Worm (Caenorhabditis elegans): ENCODE data around the gene C07A9.10.

DNA sequence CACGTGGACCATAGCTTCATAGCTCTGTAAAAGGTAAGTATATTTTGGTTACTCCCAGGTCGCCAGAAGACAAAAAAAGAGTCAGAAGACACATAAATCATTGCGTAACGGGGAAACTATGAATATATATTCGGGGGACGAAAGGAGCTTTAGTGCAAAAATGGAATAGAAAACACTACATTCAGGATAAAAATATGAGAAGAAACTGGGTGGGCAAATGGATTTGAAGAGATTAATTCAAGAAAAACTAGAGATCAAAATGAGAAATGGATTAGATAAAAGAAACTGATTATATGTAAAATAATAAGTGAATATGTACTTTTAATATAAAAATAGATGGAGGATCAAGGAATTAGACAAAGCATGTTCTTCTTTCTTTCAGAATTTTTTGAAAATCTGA lies 41.6 kb upstream of the C07A9.10 start, which contains the start of gene C07A9.12:
- no peak for TF ChIP-seq ztf-23 (GFP tag; IDR thresholded peaks at IDR 0.05)
- TF ChIP-seq klf-2 (GFP tag; conservative IDR thresholded peaks at IDR 0.05), result no peak
- no peak for TF ChIP-seq ref-1 (GFP tag; conservative IDR thresholded peaks at IDR 0.05)
- TF ChIP-seq ztf-29 (GFP tag; IDR thresholded peaks at IDR 0.05), result no peak
- no peak for TF ChIP-seq T22C8.4 (GFP tag; IDR thresholded peaks at IDR 0.05)
- TF ChIP-seq med-1 (GFP tag; optimal IDR thresholded peaks at IDR 0.05; ENCODE audit: insufficient read depth), result no peak
- TF ChIP-seq cog-1 (tag; optimal IDR thresholded peaks at IDR 0.05), result no peak
- no peak for TF ChIP-seq tab-1 (GFP tag; IDR thresholded peaks at IDR 0.05)
- TF ChIP-seq flt-1 (GFP tag; IDR thresholded peaks at IDR 0.05), result no peak
